Fruit fly (Drosophila melanogaster) S2 (cell line): ENCODE measurements around the gene saturn.

Experiments
- CG8478 ChIP-seq: fragments of >200 bp; optimal IDR thresholded peaks from 2 replicates; lab custom pipeline; 2018
- CTCF ChIP-seq, 2 experiments: fragments of >200 bp; optimal IDR thresholded peaks; 2 replicates each; lab custom pipeline; 2018

DNA sequence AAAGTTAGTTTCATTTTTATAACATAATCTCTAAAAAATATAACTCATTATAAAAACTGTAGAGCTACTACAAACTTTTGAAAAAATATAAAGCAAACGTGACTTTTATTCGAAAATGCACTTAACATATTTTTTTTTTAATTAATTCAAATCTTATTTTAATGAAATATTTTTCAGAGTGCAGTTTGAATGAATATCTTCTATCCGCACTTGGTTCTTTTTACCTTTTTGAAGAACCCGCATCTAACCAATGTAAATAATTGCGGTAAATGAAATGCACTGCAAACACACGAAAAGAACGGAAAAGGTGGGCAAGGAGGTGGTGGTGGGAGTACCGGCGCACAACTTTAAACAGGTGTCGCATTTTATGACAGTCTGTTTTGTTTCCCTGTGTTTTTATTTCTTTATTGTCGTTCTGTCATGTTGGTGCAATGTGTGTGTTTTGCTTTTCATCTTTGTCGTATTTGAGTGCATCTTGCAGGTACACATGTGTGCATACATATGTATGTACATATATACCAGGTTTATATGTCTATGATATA, 9.1 kb upstream of the saturn start:
- TF ChIP-seq CG8478 (lab: Kevin White, UChicago), result no peak
- TF ChIP-seq CTCF (optimal IDR thresholded peaks at IDR 0.05; lab: Kevin White, UChicago), result no peak
